Fruit fly (Drosophila melanogaster) whole organism, pupa: ENCODE data around the gene CG11843.

Source experiments
- CG4496 ChIP-seq: fragments of 200-800 bp; sonication (Bioruptor generic); IDR thresholded peaks from 3 replicates; pipeline ENCODE4 v1.3.6; 2022; ENCODE audit warnings: missing biosample characterization, missing genetic modification characterization
- CG8159 ChIP-seq: fragments of 200-800 bp; sonication (Bioruptor generic); optimal IDR thresholded peaks from 3 replicates; lab custom pipeline; 2018; ENCODE audit warnings: missing biosample characterization, mild to moderate bottlenecking, missing genetic modification characterization, moderate library complexity
- Snoo ChIP-seq: fragments of 200-800 bp; sonication (Bioruptor generic); optimal IDR thresholded peaks from 3 replicates; lab custom pipeline; 2017; ENCODE audit warnings: missing biosample characterization, mild to moderate bottlenecking, missing genetic modification characterization, inconsistent platforms
- fd96Ca ChIP-seq: fragments of 200-800 bp; sonication (Bioruptor generic); IDR thresholded peaks from 3 replicates; pipeline ENCODE4 v1.3.6; 2022; ENCODE audit warnings: missing biosample characterization, missing genetic modification characterization
- rn ChIP-seq: fragments of 200-800 bp; sonication (Bioruptor generic); IDR thresholded peaks from 2 replicates; pipeline ENCODE4 v1.3.6; 2022; ENCODE audit warnings: missing biosample characterization, missing genetic modification characterization

DNA sequence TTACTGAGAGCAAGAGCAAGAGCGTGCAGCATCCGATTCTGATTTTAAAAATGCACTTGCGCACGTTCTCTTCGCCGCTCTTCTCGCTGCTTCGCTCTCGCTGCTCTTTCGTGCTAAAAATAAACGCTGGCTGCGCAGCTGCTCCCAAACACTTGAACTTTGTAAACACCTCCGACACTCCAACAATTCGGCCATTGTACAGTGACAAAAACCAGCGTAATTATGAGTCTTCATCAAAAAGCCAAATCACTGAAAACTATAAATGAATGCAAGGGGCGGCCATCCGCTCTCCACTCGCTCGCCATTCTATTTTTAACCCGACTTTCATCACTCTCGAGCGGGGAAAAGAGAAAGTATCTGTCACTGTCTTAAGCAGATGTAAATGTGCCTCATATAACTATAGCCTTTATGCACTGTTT lies 10.5 kb downstream of the CG11843 start:
- TF ChIP-seq rn (no peak), CG8159 (peak; percentile 30), fd96Ca (no peak), CG4496 (no peak), Snoo (peak; percentile 27)
